Worm (Caenorhabditis elegans): ENCODE results near the gene C14A4.8.

The C14A4.8 gene

DNA sequence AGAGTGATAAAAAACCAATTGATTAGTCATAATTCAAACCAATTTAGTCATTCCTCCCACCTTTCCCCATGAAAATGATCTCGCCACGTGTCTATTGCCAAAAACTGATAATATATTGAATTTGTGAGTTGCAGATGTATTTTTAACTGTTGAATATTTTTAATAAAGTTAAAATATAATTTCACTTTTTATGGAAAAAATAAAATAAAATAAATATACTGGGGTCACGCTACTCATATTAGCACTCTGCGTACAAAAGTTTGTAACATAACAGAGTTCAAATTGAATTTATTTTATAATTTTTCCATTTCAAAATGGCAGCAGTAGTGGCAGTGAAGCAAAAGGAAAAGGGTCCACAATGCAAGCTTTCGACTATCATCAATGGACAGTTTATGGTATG lies 20.2 kb upstream of the C14A4.8 start, which contains the start of gene C14A4.13:
C14A4.13 (plus strand) TSS at position 301 of the 400 bp plus-strand sequence.
- TF ChIP-seq efl-1 (GFP tag; optimal IDR thresholded peaks at IDR 0.05) (no peak), Y56A3A.18 (GFP tag; IDR thresholded peaks at IDR 0.05) (no peak)

DNA sequence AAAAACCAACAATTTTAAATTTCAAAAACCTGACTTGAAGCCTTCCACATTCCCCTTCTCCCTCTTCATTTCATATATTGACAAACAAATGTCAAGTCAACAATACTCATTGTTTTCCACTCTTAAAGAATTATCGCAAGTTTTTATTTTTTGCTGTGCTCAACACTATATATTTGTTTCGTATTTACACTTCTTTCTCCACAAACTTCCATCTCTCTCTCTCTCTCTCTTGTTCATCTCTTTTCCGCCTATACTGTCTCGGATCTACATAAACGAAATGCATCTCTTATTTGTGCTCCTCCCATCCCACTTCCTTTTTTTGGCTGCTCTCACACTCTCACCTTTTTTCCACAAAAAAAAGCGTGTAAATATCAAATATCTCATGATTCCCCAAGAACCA lies 14.8 kb upstream of the C14A4.8 start, which contains the start of gene C14A4.12:
C14A4.12 (plus strand) TSS at position 301 of the 400 bp plus-strand sequence.
- TF ChIP-seq snpc-1.1 (tag; optimal IDR thresholded peaks at IDR 0.05; ENCODE audit: insufficient read depth) (no peak), F49E8.2 (tag; optimal IDR thresholded peaks at IDR 0.05; ENCODE audit: insufficient read depth) (no peak), ztf-6 (GFP tag; IDR thresholded peaks at IDR 0.05) (no peak), lsy-27 (tag; optimal IDR thresholded peaks at IDR 0.05; ENCODE audit: borderline replicate concordance, insufficient read depth) (no peak), ccch-3 (GFP tag; optimal IDR thresholded peaks at IDR 0.05) (no peak), nhr-179 (tag; optimal IDR thresholded peaks at IDR 0.05) (no peak), bed-1 (GFP tag; IDR thresholded peaks at IDR 0.05) (no peak), F39B2.1 (GFP tag; IDR thresholded peaks at IDR 0.05) (no peak), hlh-26 (GFP tag; conservative IDR thresholded peaks at IDR 0.05) (no peak), C17E4.6 (GFP tag; IDR thresholded peaks at IDR 0.05) (no peak), sptf-2 (GFP tag; optimal IDR thresholded peaks at IDR 0.05) (no peak), dpl-1 (GFP tag; optimal IDR thresholded peaks at IDR 0.05) (no peak), C06A6.2 (GFP tag; conservative IDR thresholded peaks at IDR 0.05) (no peak), hsf-1 (GFP tag; IDR thresholded peaks at IDR 0.05) (no peak), attf-5 (GFP tag; optimal IDR thresholded peaks at IDR 0.05) (no peak), xnd-1 (tag; optimal IDR thresholded peaks at IDR 0.05) (no peak)

DNA sequence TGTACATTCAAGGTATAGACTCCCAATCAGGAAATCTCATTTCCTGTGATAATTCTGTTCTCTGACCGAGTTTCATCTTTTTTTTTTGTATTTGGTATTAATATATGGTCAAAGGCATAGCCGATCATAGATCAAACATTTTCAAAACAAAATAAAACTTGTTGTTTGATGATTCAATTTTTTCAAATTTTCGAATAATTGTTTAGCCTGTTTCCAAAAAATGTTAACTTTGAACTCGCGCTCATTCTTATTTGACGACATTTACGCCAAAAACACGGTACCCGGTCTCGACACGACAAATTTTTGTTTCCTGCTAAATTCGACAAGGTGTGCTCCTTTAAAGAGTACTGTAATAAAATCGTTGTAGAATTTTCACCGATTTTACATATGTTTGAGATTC lies 10.9 kb upstream of the C14A4.8 start:
- no peak for TF ChIP-seq lir-1 (GFP tag; conservative IDR thresholded peaks at IDR 0.05)
- no peak for TF ChIP-seq lag-1 (GFP tag; IDR thresholded peaks at IDR 0.05)
- no peak for TF ChIP-seq lsy-27 (tag; optimal IDR thresholded peaks at IDR 0.05; ENCODE audit: borderline replicate concordance, insufficient read depth)
- TF ChIP-seq mes-4 (tag; optimal IDR thresholded peaks at IDR 0.05), result no peak
- TF ChIP-seq egrh-3 (GFP tag; IDR thresholded peaks at IDR 0.05), result no peak
- TF ChIP-seq lin-26 (GFP tag; IDR thresholded peaks at IDR 0.05), result no peak
- TF ChIP-seq ztf-25 (GFP tag; IDR thresholded peaks at IDR 0.05), result no peak
- TF ChIP-seq attf-6 (GFP tag; IDR thresholded peaks at IDR 0.05), result no peak
- no peak for TF ChIP-seq sptf-2 (GFP tag; optimal IDR thresholded peaks at IDR 0.05)
- no peak for TF ChIP-seq B0035.1 (tag; optimal IDR thresholded peaks at IDR 0.05)
- no peak for TF ChIP-seq hmg-20 (GFP tag; IDR thresholded peaks at IDR 0.05)

DNA sequence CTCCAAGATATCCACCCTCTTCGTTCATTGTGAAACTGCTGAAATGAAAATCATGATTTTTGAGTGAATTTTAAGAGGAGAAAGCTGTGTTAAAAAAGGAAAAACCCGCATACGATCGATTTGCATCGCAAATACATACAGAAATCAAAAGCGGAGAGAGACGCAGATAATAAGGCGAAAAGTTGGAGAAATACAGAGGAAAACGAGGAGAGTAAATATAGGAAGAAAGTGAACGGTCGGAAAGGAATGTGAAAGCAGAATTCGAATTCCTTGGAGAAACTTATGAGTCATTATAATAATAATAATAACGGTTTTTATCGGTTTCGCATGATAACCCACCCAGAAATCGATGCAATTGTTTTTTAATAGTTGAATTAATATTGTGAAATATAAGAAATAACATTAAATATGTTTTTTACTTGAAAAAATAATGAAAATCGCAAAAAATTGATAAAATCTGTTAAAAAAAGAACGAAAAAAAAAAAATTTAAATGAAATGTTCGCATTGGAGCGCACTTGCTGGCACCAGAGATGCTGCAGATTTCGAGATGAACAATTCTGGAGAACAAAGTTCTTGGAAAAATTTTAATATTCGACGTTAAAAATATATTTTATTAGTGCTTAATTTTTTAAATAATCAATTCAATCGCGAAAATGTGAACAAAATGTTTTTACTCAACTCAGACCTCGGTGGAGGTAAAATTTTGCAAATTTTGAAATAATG lies 9.5 kb upstream of the C14A4.8 start, which contains the start of gene ccm-3:
ccm-3 (minus strand) TSS at position 38 of the 724 bp plus-strand sequence.
- TF ChIP-seq attf-5 (GFP tag; optimal IDR thresholded peaks at IDR 0.05) (peak; percentile 79), nfya-2 (GFP tag; IDR thresholded peaks at IDR 0.05) (no peak), T26A5.8 (tag; optimal IDR thresholded peaks at IDR 0.05) (no peak), zim-3 (tag; optimal IDR thresholded peaks at IDR 0.05) (no peak), cebp-2 (GFP tag; IDR thresholded peaks at IDR 0.05) (no peak), tbx-9 (tag; optimal IDR thresholded peaks at IDR 0.05; ENCODE audit: borderline replicate concordance) (no peak), him-1 (tag; optimal IDR thresholded peaks at IDR 0.05) (no peak), ama-1 (optimal IDR thresholded peaks at IDR 0.05) (no peak), ama-1 (GFP tag; optimal IDR thresholded peaks at IDR 0.05) (no peak), nhr-80 (tag; optimal IDR thresholded peaks at IDR 0.05) (peak; percentile 32), F23B12.7 (tag; optimal IDR thresholded peaks at IDR 0.05; ENCODE audit: insufficient read depth) (peak; percentile 1), F55B11.4 (tag; optimal IDR thresholded peaks at IDR 0.05; ENCODE audit: borderline replicate concordance, insufficient read depth) (no peak), rec-8 (tag; optimal IDR thresholded peaks at IDR 0.05) (no peak), lin-35 (GFP tag; optimal IDR thresholded peaks at IDR 0.05) (peak in 1 of 3 experiments; percentile 36), D2030.7 (GFP tag; IDR thresholded peaks at IDR 0.05) (no peak), ZK185.1 (tag; optimal IDR thresholded peaks at IDR 0.05; ENCODE audit: poor library complexity, severe bottlenecking) (no peak), madf-6 (GFP tag; IDR thresholded peaks at IDR 0.05) (no peak)

Data from whole organism, young adult.